Fruit fly (Drosophila melanogaster): ENCODE measurements around the gene CG14551.

CG14551 gene

dm6 chr3R:26026631-26027274 lies 36.1 kb downstream of the CG14551 start (continued):
- TF ChIP-seq CG1647 (GFP tag; optimal IDR thresholded peaks at IDR 0.05) (no peak), slou (GFP tag; optimal IDR thresholded peaks at IDR 0.05) (no peak), CG17328 (GFP tag; IDR thresholded peaks at IDR 0.05) (0 out of 2 replicates have a peak, but pooled peaks have one; percentile 5), Camta (GFP tag; optimal IDR thresholded peaks at IDR 0.05) (no peak), kni (GFP tag; optimal IDR thresholded peaks at IDR 0.05) (peak; percentile 62), cwo (GFP tag; optimal IDR thresholded peaks at IDR 0.05) (peak; percentile 69), tll (GFP tag; optimal IDR thresholded peaks at IDR 0.05) (peak in 1 of 2 experiments; percentile 53), CG8359 (GFP tag; optimal IDR thresholded peaks at IDR 0.05; ENCODE audit: borderline replicate concordance) (no peak), CG3065 (GFP tag; optimal IDR thresholded peaks at IDR 0.05) (no peak), ara (GFP tag; IDR thresholded peaks at IDR 0.05) (no peak), inv (GFP tag; IDR thresholded peaks at IDR 0.05; ENCODE audit: partially characterized antibody) (no peak), CG15479 (GFP tag; optimal IDR thresholded peaks at IDR 0.05) (peak; percentile 52), twi (tag; optimal IDR thresholded peaks at IDR 0.05) (peak; percentile 50), Hr78 (GFP tag; optimal IDR thresholded peaks at IDR 0.05) (no peak), lov (optimal IDR thresholded peaks at IDR 0.05) (no peak), lov (GFP tag; IDR thresholded peaks at IDR 0.05) (0 out of 3 replicates have a peak, but pooled peaks have one; percentile 60), CG4854 (GFP tag; optimal IDR thresholded peaks at IDR 0.05) (no peak), CG4328 (GFP tag; optimal IDR thresholded peaks at IDR 0.05) (no peak), caup (GFP tag; optimal IDR thresholded peaks at IDR 0.05; ENCODE audit: severe bottlenecking) (no peak), Jarid2 (GFP tag; optimal IDR thresholded peaks at IDR 0.05) (no peak), ac (GFP tag; optimal IDR thresholded peaks at IDR 0.05) (peak; percentile 16)

- TF ChIP-seq bowl (GFP tag; IDR thresholded peaks at IDR 0.05) (no peak), ac (GFP tag; optimal IDR thresholded peaks at IDR 0.05) (peak; percentile 99), insv (GFP tag; optimal IDR thresholded peaks at IDR 0.05) (peak in 1 of 2 experiments; percentile 60), gem (tag; optimal IDR thresholded peaks at IDR 0.05) (no peak), CG15479 (GFP tag; optimal IDR thresholded peaks at IDR 0.05) (peak; percentile 23), kni (GFP tag; optimal IDR thresholded peaks at IDR 0.05) (peak; percentile 48), CG6791 (GFP tag; IDR thresholded peaks at IDR 0.05; ENCODE audit: partially characterized antibody) (no peak), sens (GFP tag) (peak; percentile 86), h (optimal IDR thresholded peaks at IDR 0.05) (peak; percentile 12), tll (GFP tag; optimal IDR thresholded peaks at IDR 0.05) (peak in 1 of 2 experiments; percentile 78), CG1832 (GFP tag; optimal IDR thresholded peaks at IDR 0.05) (peak; percentile 70), Dp (GFP tag; optimal IDR thresholded peaks at IDR 0.05) (no peak), zen (tag; optimal IDR thresholded peaks at IDR 0.05) (peak; percentile 32), Kr (GFP tag; optimal IDR thresholded peaks at IDR 0.05) (peak; percentile 44), CG15601 (tag; optimal IDR thresholded peaks at IDR 0.05) (no peak), tin (GFP tag; optimal IDR thresholded peaks at IDR 0.05) (no peak), abd-A (tag; optimal IDR thresholded peaks at IDR 0.05) (no peak), nerfin-1 (tag; optimal IDR thresholded peaks at IDR 0.05) (peak; percentile 18), Blimp-1 (GFP tag; optimal IDR thresholded peaks at IDR 0.05) (peak; percentile 54), Dip2 (GFP tag; IDR thresholded peaks at IDR 0.05) (no peak), da (GFP tag; optimal IDR thresholded peaks at IDR 0.05) (peak; percentile 54), sqz (GFP tag; optimal IDR thresholded peaks at IDR 0.05) (peak; percentile 9), prd (optimal IDR thresholded peaks at IDR 0.05) (no peak), prd (GFP tag; IDR thresholded peaks at IDR 0.05) (0 out of 3 replicates have a peak, but pooled peaks have one; percentile 7), CG2712 (tag; optimal IDR thresholded peaks at IDR 0.05) (no peak), twi (tag; optimal IDR thresholded peaks at IDR 0.05) (peak; percentile 90), z (GFP tag; IDR thresholded peaks at IDR 0.05) (no peak), CG11093 (GFP tag; IDR thresholded peaks at IDR 0.05) (no peak), crol (GFP tag; IDR thresholded peaks at IDR 0.05) (peak; percentile 54; the same call in 1 of the 2 replicates), D (optimal IDR thresholded peaks at IDR 0.05) (peak; percentile 22), D (GFP tag; optimal IDR thresholded peaks at IDR 0.05) (no peak)
Observed at dm6 chr3R:26024596-26025213, 38.1 kb downstream of the CG14551 start.

Measured in whole organism, embryonic.